Worm (Caenorhabditis elegans) whole organism, late embryonic: ENCODE measurements around the gene T28D6.5.

Source experiments
- C08G9.2 ChIP-seq: sonication (generic microtip); optimal IDR thresholded peaks from 2 replicates; lab custom pipeline; 2016; ENCODE audit warnings: mild to moderate bottlenecking, missing genetic modification characterization, moderate library complexity, missing compliant biosample characterization
- C38D4.7 ChIP-seq: fragments of 200-800 bp; sonication (Bioruptor generic); optimal IDR thresholded peaks from 2 replicates; lab custom pipeline; 2018; ENCODE audit warnings: mild to moderate bottlenecking, missing genetic modification characterization, moderate library complexity, missing compliant biosample characterization
- F13H6.1 ChIP-seq: sonication (generic microtip); optimal IDR thresholded peaks from 2 replicates; lab custom pipeline; 2016; ENCODE audit warnings: missing genetic modification characterization, missing compliant biosample characterization
- K09A11.1 ChIP-seq: sonication (generic microtip); optimal IDR thresholded peaks from 2 replicates; lab custom pipeline; 2017; ENCODE audit warnings: antibody characterized with exemption, mild to moderate bottlenecking, missing genetic modification characterization, missing compliant biosample characterization; ENCODE audit not compliant: insufficient read depth
- ahr-1 ChIP-seq: sonication (generic microtip); optimal IDR thresholded peaks from 2 replicates; lab custom pipeline; 2016; ENCODE audit warnings: missing genetic modification characterization, missing compliant biosample characterization
- ceh-14 ChIP-seq: sonication (generic microtip); optimal IDR thresholded peaks from 2 replicates; lab custom pipeline; 2016; ENCODE audit warnings: missing genotype, missing genetic modification characterization, missing compliant biosample characterization
- ceh-18 ChIP-seq: sonication (generic microtip); optimal IDR thresholded peaks from 2 replicates; lab custom pipeline; 2016; ENCODE audit warnings: missing genetic modification characterization, missing compliant biosample characterization
- ceh-2 ChIP-seq: sonication (generic microtip); optimal IDR thresholded peaks from 2 replicates; lab custom pipeline; 2016; ENCODE audit warnings: missing genotype, missing genetic modification characterization, missing compliant biosample characterization
- ceh-24 ChIP-seq: sonication (generic microtip); optimal IDR thresholded peaks from 2 replicates; lab custom pipeline; 2016; ENCODE audit warnings: mild to moderate bottlenecking, missing genetic modification characterization, missing compliant biosample characterization
- ceh-30 ChIP-seq: fragments of 150-350 bp; optimal IDR thresholded peaks from 2 replicates; lab custom pipeline; 2014; ENCODE audit warnings: missing biosample characterization, missing genetic modification characterization
- ceh-31 ChIP-seq: sonication (generic microtip); optimal IDR thresholded peaks from 2 replicates; lab custom pipeline; 2016; ENCODE audit warnings: missing genetic modification characterization, missing compliant biosample characterization
- ceh-34 ChIP-seq: sonication (generic microtip); optimal IDR thresholded peaks from 2 replicates; lab custom pipeline; 2016; ENCODE audit warnings: mild to moderate bottlenecking, missing genetic modification characterization, missing compliant biosample characterization
- che-1 ChIP-seq: sonication (generic microtip); optimal IDR thresholded peaks from 2 replicates; lab custom pipeline; 2016; ENCODE audit warnings: mild to moderate bottlenecking, missing genetic modification characterization, missing compliant biosample characterization
- elt-2 ChIP-seq: sonication (generic microtip); optimal IDR thresholded peaks from 2 replicates; lab custom pipeline; 2016; ENCODE audit warnings: missing genetic modification reagents, missing genetic modification characterization, missing compliant biosample characterization
- elt-4 ChIP-seq: sonication (generic microtip); optimal IDR thresholded peaks from 2 replicates; lab custom pipeline; 2016; ENCODE audit warnings: missing genetic modification characterization, missing compliant biosample characterization
- ets-4 ChIP-seq: sonication (generic microtip); optimal IDR thresholded peaks from 2 replicates; lab custom pipeline; 2016; ENCODE audit warnings: missing genetic modification characterization, missing compliant biosample characterization
- fax-1 ChIP-seq: sonication (generic microtip); optimal IDR thresholded peaks from 2 replicates; lab custom pipeline; 2016; ENCODE audit warnings: missing genotype, missing genetic modification characterization, missing compliant biosample characterization
- fkh-6 ChIP-seq: sonication (generic microtip); optimal IDR thresholded peaks from 2 replicates; lab custom pipeline; 2016; ENCODE audit warnings: missing genetic modification characterization, missing compliant biosample characterization
- hlh-13 ChIP-seq: fragments of 200-800 bp; sonication (Bioruptor generic); optimal IDR thresholded peaks from 2 replicates; lab custom pipeline; 2018; ENCODE audit warnings: mild to moderate bottlenecking, missing genetic modification characterization, missing compliant biosample characterization
- hlh-15 ChIP-seq: sonication (generic microtip); optimal IDR thresholded peaks from 2 replicates; lab custom pipeline; 2016; ENCODE audit warnings: missing genetic modification characterization, missing compliant biosample characterization
- hlh-30 ChIP-seq: sonication (generic microtip); optimal IDR thresholded peaks from 2 replicates; lab custom pipeline; 2017; ENCODE audit warnings: antibody characterized with exemption, missing genetic modification characterization, missing compliant biosample characterization; ENCODE audit not compliant: insufficient read depth
- hlh-8 ChIP-seq: sonication (generic microtip); optimal IDR thresholded peaks from 2 replicates; lab custom pipeline; 2016; ENCODE audit warnings: missing genotype, missing genetic modification characterization, missing compliant biosample characterization
- lim-6 ChIP-seq: sonication (generic microtip); optimal IDR thresholded peaks from 2 replicates; lab custom pipeline; 2016; ENCODE audit warnings: missing genetic modification characterization, missing compliant biosample characterization
- madf-2 ChIP-seq: sonication (generic microtip); optimal IDR thresholded peaks from 2 replicates; lab custom pipeline; 2017; ENCODE audit warnings: missing genetic modification characterization, missing compliant biosample characterization
- mec-3 ChIP-seq: sonication (generic microtip); optimal IDR thresholded peaks from 2 replicates; lab custom pipeline; 2016; ENCODE audit warnings: borderline replicate concordance, missing genetic modification characterization, missing compliant biosample characterization
- nfya-1 ChIP-seq: sonication (generic microtip); optimal IDR thresholded peaks from 2 replicates; lab custom pipeline; 2017; ENCODE audit warnings: missing genetic modification characterization, mild to moderate bottlenecking, missing compliant biosample characterization, antibody characterized with exemption, moderate library complexity
- nhr-232 ChIP-seq: sonication (generic microtip); optimal IDR thresholded peaks from 2 replicates; lab custom pipeline; 2016; ENCODE audit warnings: missing genetic modification characterization, missing compliant biosample characterization
- pat-9 ChIP-seq: fragments of 200-800 bp; sonication (Bioruptor generic); optimal IDR thresholded peaks from 2 replicates; lab custom pipeline; 2018; ENCODE audit warnings: mild to moderate bottlenecking, missing genetic modification characterization, moderate library complexity, missing compliant biosample characterization
- pha-2 ChIP-seq: sonication (generic microtip); optimal IDR thresholded peaks from 2 replicates; lab custom pipeline; 2017; ENCODE audit warnings: mild to moderate bottlenecking, missing genetic modification characterization, missing compliant biosample characterization
- pha-4 ChIP-seq: fragments of 150-350 bp; optimal IDR thresholded peaks from 2 replicates; lab custom pipeline; 2018; ENCODE audit warnings: missing biosample characterization, missing genetic modification reagents, missing genetic modification characterization
- pqm-1 ChIP-seq: sonication (generic microtip); optimal IDR thresholded peaks from 2 replicates; lab custom pipeline; 2016; ENCODE audit warnings: missing genetic modification characterization, missing compliant biosample characterization
- pros-1 ChIP-seq: fragments of 150-350 bp; optimal IDR thresholded peaks from 2 replicates; lab custom pipeline; 2014; ENCODE audit warnings: missing biosample characterization, missing genetic modification reagents, missing genetic modification characterization
- ref-2 ChIP-seq: sonication (generic microtip); optimal IDR thresholded peaks from 2 replicates; lab custom pipeline; 2016; ENCODE audit warnings: missing genetic modification characterization, missing compliant biosample characterization
- rnt-1 ChIP-seq: sonication (generic microtip); optimal IDR thresholded peaks from 2 replicates; lab custom pipeline; 2016; ENCODE audit warnings: missing genetic modification characterization, missing compliant biosample characterization
- sdc-2 ChIP-seq: sonication (generic microtip); optimal IDR thresholded peaks from 2 replicates; lab custom pipeline; 2016; ENCODE audit warnings: missing genotype, missing genetic modification characterization, missing compliant biosample characterization
- tbx-2 ChIP-seq: sonication (generic microtip); optimal IDR thresholded peaks from 2 replicates; lab custom pipeline; 2016; ENCODE audit warnings: missing genetic modification characterization, missing compliant biosample characterization
- tbx-7 ChIP-seq: sonication (generic microtip); optimal IDR thresholded peaks from 2 replicates; lab custom pipeline; 2016; ENCODE audit warnings: missing genotype, missing genetic modification characterization, missing compliant biosample characterization
- unc-3 ChIP-seq, 2 experiments: fragments of 200-800 bp in 1 of 2; sonication (Bioruptor generic) in 1 of 2; sonication (generic microtip) in 1 of 2; conservative IDR thresholded peaks in 1 of 2; optimal IDR thresholded peaks in 1 of 2; 2 replicates each; pipeline versions ENCODE4 v1.3.6 to Lab custom; 2016 to 2022; ENCODE audit warnings: missing compliant biosample characterization in 2 of 2, missing genetic modification characterization in 2 of 2, missing genetic modification reagents in 1 of 2
- unc-42 ChIP-seq: sonication (generic microtip); optimal IDR thresholded peaks from 2 replicates; lab custom pipeline; 2016; ENCODE audit warnings: missing genotype, missing genetic modification characterization, missing compliant biosample characterization
- unc-86 ChIP-seq: sonication (generic microtip); optimal IDR thresholded peaks from 2 replicates; lab custom pipeline; 2016; ENCODE audit warnings: missing genetic modification characterization, missing compliant biosample characterization
- zip-5 ChIP-seq: sonication (generic microtip); optimal IDR thresholded peaks from 2 replicates; lab custom pipeline; 2016; ENCODE audit warnings: missing genetic modification characterization, missing compliant biosample characterization
- ztf-16 ChIP-seq: sonication (generic microtip); optimal IDR thresholded peaks from 2 replicates; lab custom pipeline; 2017; ENCODE audit warnings: missing genetic modification characterization, missing compliant biosample characterization

The T28D6.5 gene

ce11 chrIII:11288295-11288694, 45.2 kb upstream of the T28D6.5 start:
- TF ChIP-seq K09A11.1 = no peak
- TF ChIP-seq unc-3 (GFP tag; conservative IDR thresholded peaks at IDR 0.05; lab: Robert Waterston, UW) = no peak
- no peak for TF ChIP-seq unc-3 (tag; optimal IDR thresholded peaks at IDR 0.05; lab: Kevin White, UChicago)
- no peak for TF ChIP-seq C08G9.2
- TF ChIP-seq hlh-30 (tag; lab: Kevin White, UChicago) = no peak
- TF ChIP-seq sdc-2 (tag; lab: Kevin White, UChicago) = no peak
- TF ChIP-seq elt-2 = no peak
- no peak for TF ChIP-seq fkh-6
- no peak for TF ChIP-seq unc-86 (tag; lab: Kevin White, UChicago)
- no peak for TF ChIP-seq hlh-8
- TF ChIP-seq pqm-1 (tag; lab: Kevin White, UChicago) = no peak
- TF ChIP-seq rnt-1 (tag; lab: Kevin White, UChicago) = no peak
- no peak for TF ChIP-seq unc-42 (tag; lab: Kevin White, UChicago)
- TF ChIP-seq F13H6.1 (tag; lab: Kevin White, UChicago) = no peak

- TF ChIP-seq ahr-1 (tag; lab: Kevin White, UChicago) (no peak), madf-2 (tag; lab: Kevin White, UChicago) (no peak), pha-4 (tag; lab: Kevin White, UChicago) (no peak), nfya-1 (no peak), unc-86 (tag; lab: Kevin White, UChicago) (no peak), sdc-2 (tag; lab: Kevin White, UChicago) (no peak), nhr-232 (tag; lab: Kevin White, UChicago) (no peak), elt-4 (tag; lab: Kevin White, UChicago) (no peak), hlh-13 (GFP tag; lab: Kevin White, UChicago) (no peak), ceh-24 (no peak), pha-2 (tag; lab: Kevin White, UChicago) (no peak), ceh-30 (tag; lab: Kevin White, UChicago) (no peak), tbx-2 (tag; lab: Kevin White, UChicago) (no peak), che-1 (tag; lab: Kevin White, UChicago) (no peak), fax-1 (tag; lab: Kevin White, UChicago) (no peak), pqm-1 (tag; lab: Kevin White, UChicago) (no peak), C38D4.7 (GFP tag; lab: Kevin White, UChicago) (no peak), unc-42 (tag; lab: Kevin White, UChicago) (no peak), pros-1 (tag; lab: Kevin White, UChicago) (no peak), ceh-18 (tag; lab: Kevin White, UChicago) (no peak)
Measured at ce11 chrIII:11289876-11290275, 43.6 kb upstream of the T28D6.5 start.

DNA sequence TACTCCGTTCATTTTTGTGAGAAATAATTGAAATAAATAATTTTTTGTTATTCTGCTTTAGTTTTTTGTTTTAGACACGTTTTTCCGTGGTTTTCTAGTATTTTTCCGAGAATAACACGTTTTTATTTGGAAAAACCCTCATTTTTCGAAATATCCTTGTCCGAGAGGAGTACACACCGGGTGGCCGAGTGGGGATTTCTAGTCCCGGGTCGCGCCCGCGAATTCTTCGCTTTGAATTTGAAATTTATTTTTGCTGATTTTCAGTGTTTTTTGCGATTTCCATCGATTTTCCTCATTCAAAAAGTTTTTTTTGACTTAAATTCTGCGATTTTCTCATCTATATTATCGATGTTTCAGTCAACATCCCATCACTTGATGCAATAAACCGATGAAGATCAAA, 42.9 kb upstream of the T28D6.5 start, which contains the start of the genes gly-9, mib-1 and smc-3:
gly-9 (minus strand) TSS at position 27 of the 400 bp plus-strand sequence.
mib-1 (minus strand) TSS at position 123 of the 400 bp plus-strand sequence.
smc-3 (plus strand) TSS at position 351 of the 400 bp plus-strand sequence.
- TF ChIP-seq ceh-2 (tag; lab: Kevin White, UChicago) (peak; percentile 87), ceh-31 (tag; lab: Kevin White, UChicago) (peak; percentile 96), ceh-14 (peak; percentile 47), elt-2 (peak; percentile 60), C08G9.2 (peak; percentile 92), tbx-2 (tag; lab: Kevin White, UChicago) (peak; percentile 87), lim-6 (peak; percentile 54), mec-3 (peak; percentile 64), unc-3 (GFP tag; conservative IDR thresholded peaks at IDR 0.05; lab: Robert Waterston, UW) (no peak), unc-3 (tag; optimal IDR thresholded peaks at IDR 0.05; lab: Kevin White, UChicago) (no peak), nfya-1 (peak; percentile 3), fax-1 (tag; lab: Kevin White, UChicago) (peak; percentile 5), pros-1 (tag; lab: Kevin White, UChicago) (no peak), ets-4 (peak; percentile 88), rnt-1 (tag; lab: Kevin White, UChicago) (peak; percentile 79), pqm-1 (tag; lab: Kevin White, UChicago) (no peak), ref-2 (peak; percentile 82), pha-2 (tag; lab: Kevin White, UChicago) (no peak), fkh-6 (peak; percentile 53), che-1 (tag; lab: Kevin White, UChicago) (no peak), zip-5 (tag; lab: Kevin White, UChicago) (peak; percentile 43), tbx-7 (peak; percentile 84), ztf-16 (tag; lab: Kevin White, UChicago) (peak; percentile 54), pat-9 (no peak), unc-42 (tag; lab: Kevin White, UChicago) (peak; percentile 35), hlh-15 (tag; lab: Kevin White, UChicago) (peak; percentile 50), ceh-34 (tag; lab: Kevin White, UChicago) (peak; percentile 32), hlh-8 (peak; percentile 87), ahr-1 (tag; lab: Kevin White, UChicago) (no peak), F13H6.1 (tag; lab: Kevin White, UChicago) (peak; percentile 38)
- TF ChIP-seq, all 69 proteins: peak for 22
